Fruit fly (Drosophila melanogaster) whole organism, wandering third instar larva: ENCODE measurements around the gene CG42718.

Experiments
- Hnf4 ChIP-seq: fragments of 200-800 bp; sonication (Bioruptor generic); optimal IDR thresholded peaks from 2 replicates; lab custom pipeline; 2016; ENCODE audit warnings: missing biosample characterization, mild to moderate bottlenecking, missing genetic modification characterization
- Myc ChIP-seq: fragments of >200 bp; optimal IDR thresholded peaks from 2 replicates; lab custom pipeline; 2017
- psq ChIP-seq: fragments of 200-800 bp; sonication (Bioruptor generic); optimal IDR thresholded peaks from 3 replicates; lab custom pipeline; 2017; ENCODE audit warnings: missing biosample characterization, mild to moderate bottlenecking, missing genetic modification characterization, moderate library complexity

DNA sequence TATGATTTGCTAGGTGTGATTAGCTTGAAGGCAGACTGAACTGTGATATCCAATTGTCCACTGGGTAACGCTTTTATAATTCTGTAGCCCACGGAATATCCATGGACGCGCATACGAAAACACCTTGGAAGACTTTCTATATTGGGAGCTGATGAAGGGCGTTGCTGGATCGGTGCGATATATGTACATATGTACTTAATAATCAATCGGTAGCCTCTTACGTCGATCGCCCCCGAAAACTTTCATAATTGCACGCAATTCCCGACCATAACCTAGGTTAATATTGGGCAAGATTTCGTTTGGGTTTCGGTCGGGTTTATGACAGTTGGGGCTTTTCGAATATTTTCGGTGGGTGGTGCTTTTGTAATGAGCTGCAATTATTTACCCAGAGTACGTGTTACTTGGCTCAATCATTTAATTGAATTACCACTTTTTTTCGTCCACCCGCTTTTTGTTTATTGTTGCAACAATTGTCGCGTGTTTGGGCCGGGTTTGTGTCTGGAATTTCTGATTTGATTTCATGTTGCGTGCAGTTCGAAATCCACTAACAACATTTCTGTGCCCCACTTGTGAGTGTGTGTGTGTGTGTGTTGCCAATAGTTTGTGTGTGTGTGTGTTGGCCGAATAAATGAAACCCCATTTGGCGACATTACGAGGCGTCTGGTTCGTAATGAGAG is 39.1 kb downstream of the CG42718 start, which contains the start of gene CG13049:
- TF ChIP-seq psq (GFP tag; lab: Kevin White, UChicago) (no peak), Hnf4 (GFP tag; lab: Kevin White, UChicago) (no peak), Myc (lab: Kevin White, UChicago) (no peak)
